Worm (Caenorhabditis elegans) whole organism, young adult: ENCODE results near the gene H29C22.1.

Experiments
- B0035.1 ChIP-seq: sonication (generic microtip); optimal IDR thresholded peaks from 2 replicates; lab custom pipeline; 2016; ENCODE audit warnings: missing genetic modification characterization, mild to moderate bottlenecking, missing compliant biosample characterization, missing genotype, missing genetic modification reagents
- F23B12.7 ChIP-seq: sonication (generic microtip); optimal IDR thresholded peaks from 2 replicates; lab custom pipeline; 2017; ENCODE audit warnings: missing genetic modification characterization, mild to moderate bottlenecking, missing compliant biosample characterization, antibody characterized with exemption, moderate library complexity; ENCODE audit not compliant: insufficient read depth
- F52B5.7 ChIP-seq: sonication (generic microtip); optimal IDR thresholded peaks from 2 replicates; lab custom pipeline; 2016; ENCODE audit warnings: mild to moderate bottlenecking, missing genetic modification characterization, missing compliant biosample characterization
- Y79H2A.3 ChIP-seq: fragments of 200-800 bp; sonication (Bioruptor generic); conservative IDR thresholded peaks from 2 replicates; pipeline ENCODE4 v1.3.6; 2022; ENCODE audit warnings: missing genetic modification reagents, missing genetic modification characterization, missing compliant biosample characterization
- aptf-2 ChIP-seq: fragments of 200-800 bp; sonication (Bioruptor generic); conservative IDR thresholded peaks from 2 replicates; pipeline ENCODE4 v1.3.6; 2022; ENCODE audit warnings: missing genetic modification reagents, missing genetic modification characterization, missing compliant biosample characterization
- aptf-3 ChIP-seq: fragments of 200-800 bp; sonication (Bioruptor generic); IDR thresholded peaks from 2 replicates; pipeline ENCODE4 v1.3.6; 2022; ENCODE audit warnings: missing genetic modification characterization, missing compliant biosample characterization
- atf-7 ChIP-seq: sonication (generic microtip); optimal IDR thresholded peaks from 2 replicates; lab custom pipeline; 2017; ENCODE audit warnings: mild to moderate bottlenecking, missing genetic modification characterization, missing compliant biosample characterization
- athp-1 ChIP-seq: sonication (generic microtip); optimal IDR thresholded peaks from 2 replicates; lab custom pipeline; 2017; ENCODE audit warnings: mild to moderate bottlenecking, missing genetic modification characterization, missing compliant biosample characterization
- attf-3 ChIP-seq: fragments of 200-800 bp; sonication (Bioruptor generic); conservative IDR thresholded peaks from 2 replicates; pipeline ENCODE4 v1.3.6; 2022; ENCODE audit warnings: missing genetic modification reagents, missing genetic modification characterization, missing compliant biosample characterization
- attf-5 ChIP-seq: fragments of 200-800 bp; sonication (Bioruptor generic); optimal IDR thresholded peaks from 2 replicates; lab custom pipeline; 2018; ENCODE audit warnings: mild to moderate bottlenecking, missing genetic modification characterization, missing compliant biosample characterization
- cebp-1 ChIP-seq, 2 experiments: fragments of 200-800 bp in 1 of 2; sonication (Bioruptor generic) in 1 of 2; sonication (generic microtip) in 1 of 2; IDR thresholded peaks in 1 of 2; optimal IDR thresholded peaks in 1 of 2; 2 replicates each; pipeline versions ENCODE4 v1.3.6 to Lab custom; 2017 to 2022; ENCODE audit warnings: missing compliant biosample characterization in 2 of 2, missing genetic modification characterization in 2 of 2, mild to moderate bottlenecking in 1 of 2, missing genetic modification reagents in 1 of 2, moderate library complexity in 1 of 2
- ceh-27 ChIP-seq: fragments of 200-800 bp; sonication (Bioruptor generic); optimal IDR thresholded peaks from 2 replicates; lab custom pipeline; 2018; ENCODE audit warnings: mild to moderate bottlenecking, missing genetic modification characterization, moderate library complexity, missing compliant biosample characterization
- gei-17 ChIP-seq: fragments of 200-800 bp; sonication (Bioruptor generic); optimal IDR thresholded peaks from 2 replicates; lab custom pipeline; 2018; ENCODE audit warnings: mild to moderate bottlenecking, missing genetic modification characterization, missing compliant biosample characterization
- him-1 ChIP-seq: sonication (generic microtip); optimal IDR thresholded peaks from 2 replicates; lab custom pipeline; 2016; ENCODE audit warnings: missing genotype, missing genetic modification reagents, missing genetic modification characterization, missing compliant biosample characterization
- hsf-1 ChIP-seq: fragments of 200-800 bp; sonication (Bioruptor generic); IDR thresholded peaks from 2 replicates; pipeline ENCODE4 v1.3.6; 2022; ENCODE audit warnings: missing genetic modification reagents, missing genetic modification characterization, missing compliant biosample characterization
- let-526 ChIP-seq: fragments of 200-800 bp; sonication (Bioruptor generic); IDR thresholded peaks from 2 replicates; pipeline ENCODE4 v1.3.6; 2022; ENCODE audit warnings: missing genetic modification reagents, missing genetic modification characterization, missing compliant biosample characterization
- let-607 ChIP-seq, 2 experiments: fragments of 200-800 bp in 1 of 2; sonication (Bioruptor generic) in 1 of 2; sonication (generic microtip) in 1 of 2; optimal IDR thresholded peaks; 2 replicates each; lab custom pipeline; 2016 to 2018; ENCODE audit warnings: mild to moderate bottlenecking in 2 of 2, missing compliant biosample characterization in 2 of 2, missing genetic modification characterization in 2 of 2, moderate library complexity in 2 of 2, missing genotype in 1 of 2
- lin-40 ChIP-seq: sonication (generic microtip); optimal IDR thresholded peaks from 2 replicates; lab custom pipeline; 2016; ENCODE audit warnings: missing genetic modification characterization, mild to moderate bottlenecking, missing compliant biosample characterization, missing genotype, missing genetic modification reagents
- lsy-27 ChIP-seq: sonication (generic microtip); optimal IDR thresholded peaks from 2 replicates; lab custom pipeline; 2017; ENCODE audit warnings: missing genetic modification characterization, mild to moderate bottlenecking, missing compliant biosample characterization, antibody characterized with exemption, missing genotype, borderline replicate concordance; ENCODE audit not compliant: insufficient read depth
- madf-10 ChIP-seq: sonication (generic microtip); optimal IDR thresholded peaks from 2 replicates; lab custom pipeline; 2016; ENCODE audit warnings: mild to moderate bottlenecking, missing genetic modification characterization, missing compliant biosample characterization
- nfya-1 ChIP-seq: sonication (generic microtip); optimal IDR thresholded peaks from 2 replicates; lab custom pipeline; 2017; ENCODE audit warnings: antibody characterized with exemption, missing compliant biosample characterization, missing genetic modification characterization, borderline replicate concordance; ENCODE audit not compliant: insufficient read depth
- nhr-179 ChIP-seq: sonication (generic microtip); optimal IDR thresholded peaks from 2 replicates; lab custom pipeline; 2016; ENCODE audit warnings: mild to moderate bottlenecking, missing genetic modification characterization, missing compliant biosample characterization
- nhr-80 ChIP-seq: sonication (generic microtip); optimal IDR thresholded peaks from 2 replicates; lab custom pipeline; 2016; ENCODE audit warnings: missing genetic modification characterization, missing compliant biosample characterization
- repo-1 ChIP-seq: sonication (generic microtip); optimal IDR thresholded peaks from 2 replicates; lab custom pipeline; 2017; ENCODE audit warnings: mild to moderate bottlenecking, missing genetic modification characterization, missing compliant biosample characterization
- rpc-1 ChIP-seq, 2 experiments: fragments of 150-350 bp in 1 of 2; sonication (generic microtip) in 1 of 2; optimal IDR thresholded peaks; 2 replicates each; lab custom pipeline; 2014 to 2018; ENCODE audit warnings: missing biosample characterization in 1 of 2, missing genetic modification characterization in 1 of 2, missing genetic modification reagents in 1 of 2, missing genotype in 1 of 2
- snpc-1.3 ChIP-seq: sonication (generic microtip); optimal IDR thresholded peaks from 2 replicates; lab custom pipeline; 2017; ENCODE audit warnings: missing genetic modification characterization, mild to moderate bottlenecking, missing compliant biosample characterization, antibody characterized with exemption, moderate library complexity, missing genotype, missing genetic modification reagents; ENCODE audit not compliant: insufficient read depth
- somi-1 ChIP-seq: fragments of 200-800 bp; sonication (Bioruptor generic); optimal IDR thresholded peaks from 2 replicates; lab custom pipeline; 2018; ENCODE audit warnings: mild to moderate bottlenecking, missing genetic modification characterization, missing compliant biosample characterization
- sptf-2 ChIP-seq: fragments of 200-800 bp; sonication (Bioruptor generic); optimal IDR thresholded peaks from 2 replicates; lab custom pipeline; 2018; ENCODE audit warnings: mild to moderate bottlenecking, missing genetic modification characterization, missing compliant biosample characterization
- tlf-1 ChIP-seq: fragments of 200-800 bp; sonication (Bioruptor generic); optimal IDR thresholded peaks from 2 replicates; lab custom pipeline; 2018; ENCODE audit warnings: mild to moderate bottlenecking, missing genetic modification characterization, missing compliant biosample characterization
- ztf-18 ChIP-seq: sonication (generic microtip); optimal IDR thresholded peaks from 2 replicates; lab custom pipeline; 2016; ENCODE audit warnings: missing genotype, mild to moderate bottlenecking, missing genetic modification characterization, missing compliant biosample characterization

H29C22.1 gene

ce11 chrX:9297834-9298233 lies 13.3 kb downstream of the H29C22.1 start, which contains the start of gene B0416.7:
Gene B0416.7 (minus strand): TSS chrX:9297934.
- TF ChIP-seq attf-5: no peak
- TF ChIP-seq nhr-179 (tag; lab: Kevin White, UChicago): no peak
- peak; percentile 16 for TF ChIP-seq ceh-27 (GFP tag; lab: Kevin White, UChicago)
- no peak for TF ChIP-seq hsf-1 (GFP tag; lab: Robert Waterston, UW)

DNA sequence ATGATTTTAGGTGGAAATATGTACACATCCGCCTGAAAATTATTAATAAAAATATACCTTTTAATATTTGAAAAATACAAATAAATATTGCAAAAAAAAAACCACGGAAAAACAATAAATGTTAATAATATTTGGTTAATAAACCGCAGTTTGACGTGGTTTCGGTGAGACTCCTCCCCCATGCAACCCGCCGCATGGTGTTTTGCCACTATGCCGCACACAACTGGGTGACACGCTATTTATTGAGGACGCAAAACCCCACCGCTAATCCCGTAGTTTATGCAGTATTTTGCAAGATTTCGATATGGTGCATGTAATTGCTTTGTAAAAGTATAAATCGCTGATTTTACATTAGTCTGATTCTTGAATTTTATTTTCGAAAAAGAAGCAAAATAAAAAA lies 14.5 kb downstream of the H29C22.1 start, which contains the start of gene gly-13:
TSS of gene gly-13 (minus strand) at position 32 of the 400 bp plus-strand sequence.
- TF ChIP-seq cebp-1 (GFP tag; IDR thresholded peaks at IDR 0.05; lab: Robert Waterston, UW) (no peak), cebp-1 (tag; optimal IDR thresholded peaks at IDR 0.05; lab: Kevin White, UChicago) (peak; percentile 20), attf-3 (no peak), rpc-1 (optimal IDR thresholded peaks at IDR 0.05; lab: Kevin White, UChicago) (peak; percentile 17), rpc-1 (tag; optimal IDR thresholded peaks at IDR 0.05; lab: Kevin White, UChicago) (no peak), lin-40 (tag; lab: Kevin White, UChicago) (peak; percentile 3)

DNA sequence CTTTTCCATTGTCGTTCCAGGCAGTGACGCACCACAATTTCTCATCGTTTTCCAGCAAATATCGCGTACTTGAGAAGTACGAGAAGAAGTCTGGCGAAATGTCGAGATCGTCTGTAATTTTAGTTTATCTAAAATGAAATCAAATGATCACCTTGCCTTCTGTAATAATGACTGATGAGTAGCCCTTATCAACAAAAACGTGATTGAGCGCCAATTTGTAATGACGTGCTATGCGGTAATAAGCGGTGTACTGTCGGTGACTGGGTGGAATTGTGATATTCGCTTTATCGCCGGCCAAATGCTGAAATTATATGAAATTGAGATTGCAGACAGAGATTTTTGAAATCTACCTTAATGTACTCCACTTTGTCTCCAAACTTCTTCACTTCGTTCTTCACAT lies 15.7 kb downstream of the H29C22.1 start:
- TF ChIP-seq F52B5.7 (tag; lab: Kevin White, UChicago): no peak
- TF ChIP-seq attf-3: no peak
- TF ChIP-seq aptf-2 (GFP tag; lab: Robert Waterston, UW): no peak
- TF ChIP-seq somi-1 (GFP tag; lab: Kevin White, UChicago): no peak
- no peak for TF ChIP-seq sptf-2 (GFP tag; lab: Kevin White, UChicago)
- no peak for TF ChIP-seq gei-17
- no peak for TF ChIP-seq let-607 (tag; optimal IDR thresholded peaks at IDR 0.05; lab: Kevin White, UChicago)
- TF ChIP-seq him-1: no peak
- no peak for TF ChIP-seq cebp-1 (GFP tag; IDR thresholded peaks at IDR 0.05; lab: Robert Waterston, UW)
- TF ChIP-seq cebp-1 (tag; optimal IDR thresholded peaks at IDR 0.05; lab: Kevin White, UChicago): peak; percentile 20
- no peak for TF ChIP-seq Y79H2A.3 (GFP tag; lab: Robert Waterston, UW)
- no peak for TF ChIP-seq tlf-1 (GFP tag; lab: Kevin White, UChicago)
- peak; percentile 61 for TF ChIP-seq nhr-80
- TF ChIP-seq atf-7 (tag; lab: Kevin White, UChicago): peak; percentile 34

ce11 chrX:9291345-9291744 lies 19.8 kb downstream of the H29C22.1 start, which contains the start of gene B0416.3:
Gene B0416.3 (plus strand): TSS chrX:9291645.
- TF ChIP-seq ceh-27 (GFP tag; lab: Kevin White, UChicago): no peak
- no peak for TF ChIP-seq let-526
- no peak for TF ChIP-seq hsf-1 (GFP tag; lab: Robert Waterston, UW)
- TF ChIP-seq nfya-1 (tag; lab: Kevin White, UChicago): no peak
- no peak for TF ChIP-seq athp-1 (tag; lab: Kevin White, UChicago)
- TF ChIP-seq rpc-1 (optimal IDR thresholded peaks at IDR 0.05; lab: Kevin White, UChicago): no peak
- TF ChIP-seq rpc-1 (tag; optimal IDR thresholded peaks at IDR 0.05; lab: Kevin White, UChicago): no peak

ce11 chrX:9283026-9283425 lies 28.1 kb downstream of the H29C22.1 start, which contains the start of gene B0416.11:
Gene B0416.11 (minus strand): TSS chrX:9283126.
- no peak for TF ChIP-seq snpc-1.3 (tag; lab: Kevin White, UChicago)
- no peak for TF ChIP-seq B0035.1 (tag; lab: Kevin White, UChicago)
- no peak for TF ChIP-seq repo-1
- no peak for TF ChIP-seq F23B12.7 (tag; lab: Kevin White, UChicago)
- no peak for TF ChIP-seq aptf-3
- TF ChIP-seq hsf-1 (GFP tag; lab: Robert Waterston, UW): no peak
- no peak for TF ChIP-seq ztf-18 (tag; lab: Kevin White, UChicago)
- TF ChIP-seq madf-10 (tag; lab: Kevin White, UChicago): no peak
- no peak for TF ChIP-seq lsy-27 (tag; lab: Kevin White, UChicago)
